Worm (Caenorhabditis elegans) whole organism, mixed stage, embryonic: ENCODE results near the gene F44E2.6.
A peak's percentile ranks its signal among the peaks of the same experiment; 100 is the strongest.

Experiments
- elt-1 ChIP-seq: sonication (generic microtip); optimal IDR thresholded peaks from 2 replicates; lab custom pipeline; 2017; ENCODE audit warnings: missing genetic modification characterization, mild to moderate bottlenecking, missing compliant biosample characterization, antibody characterized with exemption, moderate library complexity, borderline replicate concordance; ENCODE audit not compliant: insufficient read depth
- mep-1 ChIP-seq: fragments of 150-350 bp; optimal IDR thresholded peaks from 2 replicates; lab custom pipeline; 2017; ENCODE audit warnings: missing biosample characterization, missing genetic modification reagents, missing genetic modification characterization, inconsistent platforms
- mls-2 ChIP-seq: sonication (generic microtip); optimal IDR thresholded peaks from 2 replicates; lab custom pipeline; 2016; ENCODE audit warnings: mild to moderate bottlenecking, missing genetic modification characterization, moderate library complexity, missing compliant biosample characterization
- nhr-76 ChIP-seq: sonication (generic microtip); optimal IDR thresholded peaks from 2 replicates; lab custom pipeline; 2017; ENCODE audit warnings: missing biosample characterization, missing genetic modification characterization
- sem-2 ChIP-seq: fragments of 200-800 bp; sonication (Bioruptor generic); optimal IDR thresholded peaks from 2 replicates; lab custom pipeline; 2018; ENCODE audit warnings: mild to moderate bottlenecking, missing genetic modification characterization, missing compliant biosample characterization
- unc-62 ChIP-seq: fragments of 150-350 bp; optimal IDR thresholded peaks from 2 replicates; lab custom pipeline; 2014; ENCODE audit warnings: missing biosample characterization, missing genetic modification reagents, missing genetic modification characterization
- ztf-11 ChIP-seq: fragments of 150-350 bp; optimal IDR thresholded peaks from 2 replicates; lab custom pipeline; 2014; ENCODE audit warnings: missing biosample characterization, missing genetic modification characterization

DNA sequence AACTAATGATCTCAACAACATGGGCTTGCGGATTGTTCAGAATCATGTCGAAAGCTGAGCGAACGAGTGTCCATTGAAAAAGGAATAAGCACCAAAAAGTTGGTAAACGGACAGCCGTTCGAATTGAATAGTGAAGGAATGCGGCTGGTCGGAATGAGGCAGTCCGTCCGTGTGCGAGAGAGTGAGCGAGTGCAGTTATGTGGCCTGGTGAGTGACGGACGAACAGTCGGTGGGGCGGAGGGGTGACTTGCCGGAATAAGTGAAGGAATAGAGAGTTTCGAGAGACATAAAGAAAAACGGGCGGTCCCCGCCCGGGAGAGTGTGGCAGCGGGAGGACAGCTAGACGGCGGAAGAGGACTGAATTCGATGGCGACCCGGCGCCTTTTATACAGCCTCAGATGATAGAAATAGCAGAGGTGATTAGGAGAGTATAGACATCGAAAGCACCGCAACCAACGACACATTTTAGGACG, 20.3 kb upstream of the F44E2.6 start:
- TF ChIP-seq nhr-76 (tag; lab: Kevin White, UChicago) (no peak), mep-1 (tag; lab: Kevin White, UChicago) (no peak), mls-2 (tag; lab: Kevin White, UChicago) (peak; percentile 17), elt-1 (tag; lab: Kevin White, UChicago) (no peak), sem-2 (GFP tag; lab: Kevin White, UChicago) (no peak), ztf-11 (no peak), unc-62 (peak; percentile 60)
